Worm (Caenorhabditis elegans): ENCODE measurements around the gene cdh-3.

ce11 chrIII:7788410-7788809, 34.2 kb upstream of the cdh-3 start:
- TF ChIP-seq fkh-10 (GFP tag; optimal IDR thresholded peaks at IDR 0.05) (no peak), lsy-2 (tag; optimal IDR thresholded peaks at IDR 0.05) (no peak), unc-30 (tag; optimal IDR thresholded peaks at IDR 0.05) (no peak), unc-130 (tag; optimal IDR thresholded peaks at IDR 0.05) (no peak), nhr-76 (tag; optimal IDR thresholded peaks at IDR 0.05) (no peak), unc-62 (GFP tag; optimal IDR thresholded peaks at IDR 0.05) (no peak), ces-1 (GFP tag; optimal IDR thresholded peaks at IDR 0.05) (no peak), nhr-28 (tag; optimal IDR thresholded peaks at IDR 0.05) (no peak), efl-1 (optimal IDR thresholded peaks at IDR 0.05) (no peak), efl-1 (GFP tag; optimal IDR thresholded peaks at IDR 0.05 in 1 of 2) (no peak), lin-14 (GFP tag; optimal IDR thresholded peaks at IDR 0.05) (no peak), snpc-4 (tag; optimal IDR thresholded peaks at IDR 0.05) (no peak), ama-1 (optimal IDR thresholded peaks at IDR 0.05) (no peak)

Measured in whole organism, L1 larva.